Worm (Caenorhabditis elegans): ENCODE results near the gene fbxa-61.

ce11 chrIII:1273655-1274328, 34.9 kb downstream of the fbxa-61 start, which contains the start of gene fbxa-29:
- TF ChIP-seq nhr-237 (tag; optimal IDR thresholded peaks at IDR 0.05) (no peak), lin-13 (tag; optimal IDR thresholded peaks at IDR 0.05) (no peak), lsy-2 (tag; optimal IDR thresholded peaks at IDR 0.05) (no peak), flh-1 (GFP tag; optimal IDR thresholded peaks at IDR 0.05) (no peak), unc-39 (tag; optimal IDR thresholded peaks at IDR 0.05) (no peak), pha-4 (tag; optimal IDR thresholded peaks at IDR 0.05) (no peak), ztf-11 (tag; optimal IDR thresholded peaks at IDR 0.05) (no peak), lin-32 (GFP tag; optimal IDR thresholded peaks at IDR 0.05) (no peak), mls-2 (tag; optimal IDR thresholded peaks at IDR 0.05) (no peak)
